Fruit fly (Drosophila melanogaster): ENCODE results near the gene Hmgcl.

Gene Hmgcl

DNA sequence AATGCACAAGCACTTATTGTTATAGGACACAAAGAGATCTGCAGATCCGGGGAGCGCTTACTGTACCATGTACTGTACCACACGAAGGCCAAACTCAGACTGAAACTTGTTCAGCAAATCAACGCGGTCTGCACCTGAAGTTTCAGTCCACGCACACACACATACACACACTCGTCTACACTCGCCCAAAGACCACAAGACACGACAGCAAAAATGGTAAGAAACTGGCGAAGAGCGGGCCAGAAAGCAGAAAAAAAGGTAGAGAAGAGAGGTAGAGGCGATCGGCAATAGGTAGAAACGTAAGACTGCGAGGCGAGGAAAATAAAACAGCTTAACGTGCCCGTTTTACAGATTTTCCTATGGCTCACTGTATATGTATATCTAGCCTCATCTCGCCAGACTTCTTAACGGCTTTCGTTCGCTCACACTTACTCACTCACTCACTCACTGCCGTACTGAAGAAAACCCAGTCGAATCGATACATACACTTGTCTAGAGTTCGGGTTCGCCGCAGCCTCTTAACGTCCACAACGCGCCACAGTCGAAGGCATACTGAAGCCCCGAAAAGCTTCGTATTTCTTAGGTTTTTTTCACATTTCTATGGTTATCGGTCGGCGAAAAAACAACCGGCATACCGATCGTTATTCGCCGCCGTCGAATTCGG lies 49.8 kb downstream of the Hmgcl start, which contains the start of gene uif:
TSS of gene uif (minus strand) at position 553 of the 664 bp plus-strand sequence.
- peak; percentile 53; the same call in 1 of the 2 replicates for TF ChIP-seq Ets98B (GFP tag; IDR thresholded peaks at IDR 0.05)
- peak; percentile 28; the same call in 1 of the 3 replicates for TF ChIP-seq fd96Ca (GFP tag; IDR thresholded peaks at IDR 0.05)
- no peak for TF ChIP-seq CG14655 (GFP tag; optimal IDR thresholded peaks at IDR 0.05)
- peak; percentile 8 for TF ChIP-seq CG8159 (tag; optimal IDR thresholded peaks at IDR 0.05)
- TF ChIP-seq CG32121 (GFP tag; IDR thresholded peaks at IDR 0.05) = no peak
- no peak for TF ChIP-seq CG17806 (tag; optimal IDR thresholded peaks at IDR 0.05)
- peak; percentile 33 for TF ChIP-seq EcR (GFP tag; optimal IDR thresholded peaks at IDR 0.05)
- TF ChIP-seq CG13204 (GFP tag; optimal IDR thresholded peaks at IDR 0.05) = peak; percentile 26
- TF ChIP-seq rn (GFP tag; IDR thresholded peaks at IDR 0.05) = no peak
- no peak for TF ChIP-seq gl (tag; optimal IDR thresholded peaks at IDR 0.05)
- no peak for TF ChIP-seq CG8301 (tag; optimal IDR thresholded peaks at IDR 0.05)
- TF ChIP-seq CG12605 (GFP tag; IDR thresholded peaks at IDR 0.05) = no peak
- no peak for TF ChIP-seq D1 (tag; optimal IDR thresholded peaks at IDR 0.05)
- no peak for TF ChIP-seq Snoo (tag; optimal IDR thresholded peaks at IDR 0.05)
- no peak for TF ChIP-seq CG34367 (tag; optimal IDR thresholded peaks at IDR 0.05)
- TF ChIP-seq CG4496 (GFP tag; IDR thresholded peaks at IDR 0.05) = 0 out of 3 replicates have a peak, but pooled peaks have one; percentile 21
- no peak for TF ChIP-seq Pif1B (GFP tag; optimal IDR thresholded peaks at IDR 0.05)
- no peak for TF ChIP-seq Pif1A (GFP tag; optimal IDR thresholded peaks at IDR 0.05)
- no peak for TF ChIP-seq CG9948 (tag; optimal IDR thresholded peaks at IDR 0.05)
- TF ChIP-seq CG10348 (GFP tag; IDR thresholded peaks at IDR 0.05) = no peak

DNA sequence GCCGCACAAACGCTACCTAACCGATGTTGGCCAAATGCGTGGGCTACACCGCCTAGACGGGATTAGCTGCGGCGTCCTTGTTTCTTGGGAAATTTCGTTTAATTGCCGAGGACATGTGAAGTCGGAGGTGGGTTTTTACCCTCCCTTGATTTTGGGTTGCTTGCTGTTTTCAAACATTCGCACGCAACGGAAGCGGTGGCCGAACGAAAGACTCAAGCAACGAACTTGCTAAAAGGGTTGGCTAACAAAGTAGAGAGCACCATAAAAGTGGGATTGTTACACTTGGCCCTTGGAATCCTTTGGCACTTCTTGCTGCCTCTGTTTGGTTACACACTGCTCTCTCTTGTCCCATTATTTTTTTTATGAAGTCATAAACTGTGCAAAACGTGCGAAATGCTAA lies 50.3 kb downstream of the Hmgcl start:
- TF ChIP-seq EcR (GFP tag; optimal IDR thresholded peaks at IDR 0.05) (no peak), Ets98B (GFP tag; IDR thresholded peaks at IDR 0.05) (no peak), Snoo (tag; optimal IDR thresholded peaks at IDR 0.05) (no peak), CG4496 (GFP tag; IDR thresholded peaks at IDR 0.05) (no peak), gl (tag; optimal IDR thresholded peaks at IDR 0.05) (no peak), fd96Ca (GFP tag; IDR thresholded peaks at IDR 0.05) (no peak), CG13204 (GFP tag; optimal IDR thresholded peaks at IDR 0.05) (no peak), Pif1A (GFP tag; optimal IDR thresholded peaks at IDR 0.05) (no peak), D1 (tag; optimal IDR thresholded peaks at IDR 0.05) (no peak), CG14655 (GFP tag; optimal IDR thresholded peaks at IDR 0.05) (no peak), CG8301 (tag; optimal IDR thresholded peaks at IDR 0.05) (no peak), CG32121 (GFP tag; IDR thresholded peaks at IDR 0.05) (no peak), CG17806 (tag; optimal IDR thresholded peaks at IDR 0.05) (no peak), CG10348 (GFP tag; IDR thresholded peaks at IDR 0.05) (no peak), rn (GFP tag; IDR thresholded peaks at IDR 0.05) (no peak), CG12605 (GFP tag; IDR thresholded peaks at IDR 0.05) (no peak)

All from whole organism, pupa.